Worm (Caenorhabditis elegans): Measurements from ENCODE around the gene chtl-1.

Gene chtl-1

DNA sequence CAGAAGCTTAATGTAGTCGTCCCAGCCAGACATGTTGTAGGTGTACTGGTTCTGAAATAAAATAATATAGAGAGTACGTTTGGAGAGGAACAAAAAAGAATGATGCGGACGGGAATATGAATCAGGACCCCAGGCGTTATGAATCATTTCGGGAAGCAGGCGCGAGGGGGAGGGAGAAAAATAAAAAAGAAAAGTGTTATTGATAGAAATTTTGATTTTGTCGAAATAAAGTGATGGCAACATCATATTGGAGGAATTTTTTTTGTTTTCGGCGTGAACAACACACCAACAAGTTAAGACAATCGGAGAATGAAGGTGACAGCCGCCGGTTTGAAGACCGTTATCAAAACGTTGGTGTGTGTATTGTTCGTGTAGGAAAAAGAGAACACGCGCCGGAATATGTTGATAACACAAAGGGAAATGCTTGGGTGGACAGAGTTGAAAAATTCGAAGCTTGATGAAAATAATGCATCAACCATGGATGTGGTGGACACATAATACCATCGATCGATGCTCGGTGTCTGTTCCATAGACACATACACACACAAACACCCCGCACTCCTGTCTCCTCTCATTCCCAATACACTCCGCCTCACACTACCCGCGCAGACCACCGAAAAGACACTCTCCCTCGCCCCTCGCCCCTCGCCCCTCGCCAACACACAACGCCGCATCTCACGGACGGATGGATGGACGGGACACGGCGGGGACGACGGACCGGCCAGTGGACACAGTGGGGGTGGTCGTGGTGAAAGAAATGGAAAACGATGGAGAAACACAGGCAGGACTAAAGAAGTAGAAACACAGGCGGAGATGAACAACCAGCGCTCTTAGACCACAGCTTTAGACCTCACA, 9.9 kb downstream of the chtl-1 start, which contains the start of gene pfn-2:
pfn-2 (minus strand) TSS at position 51 of the 855 bp plus-strand sequence.
- TF ChIP-seq tlp-1 (tag; optimal IDR thresholded peaks at IDR 0.05): no peak
- TF ChIP-seq unc-98 (GFP tag; IDR thresholded peaks at IDR 0.05): no peak
- TF ChIP-seq Y116A8C.19 (tag; optimal IDR thresholded peaks at IDR 0.05; ENCODE audit: borderline replicate concordance): no peak
- TF ChIP-seq nhr-47 (tag; optimal IDR thresholded peaks at IDR 0.05): peak; percentile 23
- TF ChIP-seq sox-4 (tag; optimal IDR thresholded peaks at IDR 0.05): no peak
- TF ChIP-seq nhr-12 (tag; optimal IDR thresholded peaks at IDR 0.05): no peak
- no peak for TF ChIP-seq hpl-2 (GFP tag; optimal IDR thresholded peaks at IDR 0.05)
- TF ChIP-seq skn-1 (tag; optimal IDR thresholded peaks at IDR 0.05): peak; percentile 42
- TF ChIP-seq nhr-90 (tag; optimal IDR thresholded peaks at IDR 0.05; ENCODE audit: poor library complexity): peak; percentile 15
- TF ChIP-seq nhr-85 (tag): peak; percentile 70
- TF ChIP-seq C34B4.2 (tag; optimal IDR thresholded peaks at IDR 0.05): no peak
- TF ChIP-seq ama-1 (optimal IDR thresholded peaks at IDR 0.05): no peak
- TF ChIP-seq lin-39 (tag; optimal IDR thresholded peaks at IDR 0.05): no peak
- peak in 1 of 2 experiments; percentile 44 for TF ChIP-seq ztf-11 (tag; optimal IDR thresholded peaks at IDR 0.05)
- TF ChIP-seq blmp-1 (tag; optimal IDR thresholded peaks at IDR 0.05): peak; percentile 65
- peak; percentile 43 for TF ChIP-seq nhr-20 (tag; optimal IDR thresholded peaks at IDR 0.05)
- TF ChIP-seq dsc-1 (tag; optimal IDR thresholded peaks at IDR 0.05): peak; percentile 26
- TF ChIP-seq snu-23 (GFP tag; optimal IDR thresholded peaks at IDR 0.05): peak; percentile 14
- TF ChIP-seq elt-3 (tag; optimal IDR thresholded peaks at IDR 0.05): no peak
- no peak for TF ChIP-seq ceh-63 (GFP tag; optimal IDR thresholded peaks at IDR 0.05)
- no peak for TF ChIP-seq unc-130 (tag; optimal IDR thresholded peaks at IDR 0.05)
- TF ChIP-seq lin-14 (GFP tag; optimal IDR thresholded peaks at IDR 0.05): peak; percentile 83
- no peak for TF ChIP-seq ets-5 (GFP tag; IDR thresholded peaks at IDR 0.05)
- TF ChIP-seq ceh-90 (tag; optimal IDR thresholded peaks at IDR 0.05): no peak
- no peak for TF ChIP-seq snpc-4 (tag; optimal IDR thresholded peaks at IDR 0.05)
- no peak for TF ChIP-seq pag-3 (tag; optimal IDR thresholded peaks at IDR 0.05; ENCODE audit: borderline replicate concordance, insufficient read depth)
- peak in 1 of 2 experiments; percentile 4 for TF ChIP-seq lin-35 (GFP tag; optimal IDR thresholded peaks at IDR 0.05)
- no peak for TF ChIP-seq alr-1 (tag; optimal IDR thresholded peaks at IDR 0.05; ENCODE audit: borderline replicate concordance)
- TF ChIP-seq sup-37 (GFP tag; optimal IDR thresholded peaks at IDR 0.05): no peak
- peak; percentile 13 for TF ChIP-seq unc-86 (tag; optimal IDR thresholded peaks at IDR 0.05)
- TF ChIP-seq jun-1 (tag; optimal IDR thresholded peaks at IDR 0.05): no peak
- no peak for TF ChIP-seq F16B12.6 (tag; optimal IDR thresholded peaks at IDR 0.05)
- no peak for TF ChIP-seq nhr-77 (tag; optimal IDR thresholded peaks at IDR 0.05)
- TF ChIP-seq mef-2 (tag; optimal IDR thresholded peaks at IDR 0.05): no peak
- TF ChIP-seq aly-2 (tag; optimal IDR thresholded peaks at IDR 0.05): no peak
- no peak for TF ChIP-seq zag-1 (tag; optimal IDR thresholded peaks at IDR 0.05)
- TF ChIP-seq ceh-82 (tag; optimal IDR thresholded peaks at IDR 0.05): peak in 1 of 3 experiments; percentile 54
- TF ChIP-seq ceh-8 (GFP tag; optimal IDR thresholded peaks at IDR 0.05): peak; percentile 14
- TF ChIP-seq nhr-71 (tag; optimal IDR thresholded peaks at IDR 0.05): peak; percentile 17
- TF ChIP-seq nhr-19 (GFP tag; conservative IDR thresholded peaks at IDR 0.05): no peak
- no peak for TF ChIP-seq mab-9 (GFP tag; IDR thresholded peaks at IDR 0.05)
- TF ChIP-seq rnt-1 (tag; optimal IDR thresholded peaks at IDR 0.05): peak; percentile 50
- no peak for TF ChIP-seq irx-1 (tag; optimal IDR thresholded peaks at IDR 0.05)
- TF ChIP-seq lsy-2 (tag; optimal IDR thresholded peaks at IDR 0.05): no peak
- TF ChIP-seq swsn-7 (tag; optimal IDR thresholded peaks at IDR 0.05): peak; percentile 29
- no peak for TF ChIP-seq ceh-88 (GFP tag; IDR thresholded peaks at IDR 0.05)
- TF ChIP-seq mdl-1 (tag; optimal IDR thresholded peaks at IDR 0.05): peak in 1 of 2 experiments; percentile 11
- TF ChIP-seq egl-13 (tag; optimal IDR thresholded peaks at IDR 0.05): peak; percentile 15
- no peak for TF ChIP-seq unc-30 (tag; optimal IDR thresholded peaks at IDR 0.05)
- no peak for TF ChIP-seq zip-4 (GFP tag; optimal IDR thresholded peaks at IDR 0.05)
- no peak for TF ChIP-seq egl-27 (tag; optimal IDR thresholded peaks at IDR 0.05)
